Fruit fly (Drosophila melanogaster): ENCODE measurements around the gene zfh1.

The zfh1 gene

DNA sequence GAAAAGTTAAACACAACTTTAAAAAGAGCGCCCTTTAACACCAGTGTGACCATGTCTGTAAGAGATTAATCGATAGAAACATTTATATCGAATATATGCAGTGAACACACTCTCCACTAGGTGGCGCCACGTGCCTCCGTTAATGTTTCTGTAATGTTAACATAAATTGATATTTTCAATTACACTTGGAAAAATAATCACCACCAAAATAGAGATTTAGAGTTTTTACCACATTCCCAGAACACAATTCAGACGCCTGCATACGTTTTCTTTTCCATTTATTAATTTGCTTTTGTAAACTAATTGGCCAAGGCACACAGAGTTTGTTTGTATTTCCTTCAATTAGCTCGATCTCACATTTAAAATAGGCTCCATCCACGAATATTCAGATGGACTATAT, 23.6 kb downstream of the zfh1 start (continued):
- TF ChIP-seq CG2712 (tag; optimal IDR thresholded peaks at IDR 0.05) (peak; percentile 65), CG32772 (GFP tag; IDR thresholded peaks at IDR 0.05) (peak; percentile 26; the same call in 1 of the 2 replicates), CG11456 (GFP tag; IDR thresholded peaks at IDR 0.05) (peak; percentile 87), CG2199 (GFP tag; IDR thresholded peaks at IDR 0.05) (no peak), CG18262 (tag; optimal IDR thresholded peaks at IDR 0.05) (peak; percentile 69), CG11695 (GFP tag; IDR thresholded peaks at IDR 0.05) (peak; percentile 83), CG3847 (GFP tag; IDR thresholded peaks at IDR 0.05) (peak; percentile 68), CG8944 (GFP tag; optimal IDR thresholded peaks at IDR 0.05) (no peak), seq (GFP tag; IDR thresholded peaks at IDR 0.05) (peak; percentile 55; the same call in 1 of the 2 replicates), CG6689 (GFP tag; IDR thresholded peaks at IDR 0.05) (0 out of 2 replicates have a peak, but pooled peaks have one; percentile 25), Awh (GFP tag; IDR thresholded peaks at IDR 0.05) (peak; percentile 82), ham (GFP tag; IDR thresholded peaks at IDR 0.05) (no peak), Chrac-16 (GFP tag; optimal IDR thresholded peaks at IDR 0.05) (peak; percentile 8), Elba2 (GFP tag; optimal IDR thresholded peaks at IDR 0.05) (no peak), bab2 (GFP tag; optimal IDR thresholded peaks at IDR 0.05) (no peak), dpn (GFP tag; optimal IDR thresholded peaks at IDR 0.05) (peak in 1 of 2 experiments; percentile 11), ttk (GFP tag; IDR thresholded peaks at IDR 0.05) (peak; percentile 62), Ets65A (GFP tag) (no peak), CG10543 (GFP tag; optimal IDR thresholded peaks at IDR 0.05) (no peak), CG10979 (tag; optimal IDR thresholded peaks at IDR 0.05) (peak; percentile 28), crp (GFP tag; optimal IDR thresholded peaks at IDR 0.05) (no peak), pnt (GFP tag; optimal IDR thresholded peaks at IDR 0.05) (no peak), jumu (GFP tag; optimal IDR thresholded peaks at IDR 0.05) (no peak), dan (GFP tag; IDR thresholded peaks at IDR 0.05) (no peak), ro (GFP tag; IDR thresholded peaks at IDR 0.05) (no peak), CG6254 (GFP tag; optimal IDR thresholded peaks at IDR 0.05) (no peak), gce (GFP tag; IDR thresholded peaks at IDR 0.05) (no peak), sens (GFP tag) (peak; percentile 78), knrl (GFP tag; IDR thresholded peaks at IDR 0.05; ENCODE audit: partially characterized antibody) (peak; percentile 70), CG10321 (GFP tag; IDR thresholded peaks at IDR 0.05) (no peak), Ada2b (GFP tag; IDR thresholded peaks at IDR 0.05) (peak; percentile 60), crol (GFP tag; IDR thresholded peaks at IDR 0.05) (no peak), Hsf (GFP tag; optimal IDR thresholded peaks at IDR 0.05) (no peak), bsh (GFP tag; optimal IDR thresholded peaks at IDR 0.05) (peak in 1 of 2 experiments; percentile 30), CG6765 (GFP tag; optimal IDR thresholded peaks at IDR 0.05) (no peak), CG31365 (tag; optimal IDR thresholded peaks at IDR 0.05) (no peak), nmo (GFP tag; optimal IDR thresholded peaks at IDR 0.05) (no peak), Nf-YA (GFP tag; IDR thresholded peaks at IDR 0.05) (0 out of 2 replicates have a peak, but pooled peaks have one; percentile 57), CG31441 (GFP tag; IDR thresholded peaks at IDR 0.05) (peak; percentile 79), Eip74EF (GFP tag; optimal IDR thresholded peaks at IDR 0.05) (no peak), CG10431 (GFP tag; optimal IDR thresholded peaks at IDR 0.05) (no peak), slbo (GFP tag; IDR thresholded peaks at IDR 0.05) (peak; percentile 70), Dp (GFP tag; optimal IDR thresholded peaks at IDR 0.05) (peak; percentile 79), chm (GFP tag; IDR thresholded peaks at IDR 0.05) (peak; percentile 38; the same call in 1 of the 2 replicates), Fer2 (tag; optimal IDR thresholded peaks at IDR 0.05) (no peak), CG31224 (GFP tag; IDR thresholded peaks at IDR 0.05) (peak; percentile 61), CG17385 (GFP tag; optimal IDR thresholded peaks at IDR 0.05) (peak; percentile 32), Bteb2 (GFP tag; optimal IDR thresholded peaks at IDR 0.05) (peak; percentile 2), CG16815 (GFP tag; optimal IDR thresholded peaks at IDR 0.05) (no peak), CG4707 (GFP tag; optimal IDR thresholded peaks at IDR 0.05) (no peak), E2f1 (GFP tag; IDR thresholded peaks at IDR 0.05) (peak; percentile 73), CG8388 (GFP tag; optimal IDR thresholded peaks at IDR 0.05) (peak; percentile 9)
